Worm (Caenorhabditis elegans) whole organism, L3 larva: ENCODE measurements around the gene srsx-9.

Source experiments
- ZK546.5 ChIP-seq: sonication (generic microtip); optimal IDR thresholded peaks from 2 replicates; lab custom pipeline; 2017; ENCODE audit warnings: missing biosample characterization, missing genetic modification characterization
- ceh-16 ChIP-seq: sonication (generic microtip); optimal IDR thresholded peaks from 2 replicates; lab custom pipeline; 2017; ENCODE audit warnings: missing biosample characterization, missing genetic modification characterization
- daf-12 ChIP-seq: fragments of 150-350 bp; optimal IDR thresholded peaks from 2 replicates; lab custom pipeline; 2014; ENCODE audit warnings: missing biosample characterization, missing genetic modification reagents, missing genetic modification characterization
- egl-5 ChIP-seq: fragments of 150-350 bp; optimal IDR thresholded peaks from 2 replicates; lab custom pipeline; 2017; ENCODE audit warnings: missing biosample characterization, missing genetic modification reagents, missing genetic modification characterization, inconsistent platforms
- elt-1 ChIP-seq: fragments of 150-350 bp; optimal IDR thresholded peaks from 2 replicates; lab custom pipeline; 2014; ENCODE audit warnings: missing biosample characterization, missing genetic modification characterization
- elt-2 ChIP-seq: sonication (generic microtip); optimal IDR thresholded peaks from 2 replicates; lab custom pipeline; 2016; ENCODE audit warnings: missing genetic modification reagents, mild to moderate bottlenecking, missing genetic modification characterization, missing compliant biosample characterization
- elt-3 ChIP-seq, 3 experiments: fragments of 150-350 bp in 1 of 3; sonication (generic microtip) in 2 of 3; optimal IDR thresholded peaks; 2 replicates in 2 of 3; 4 replicates in 1 of 3; lab custom pipeline; 2014 to 2017; ENCODE audit warnings: missing biosample characterization in 3 of 3, missing genetic modification characterization in 3 of 3
- eor-1 ChIP-seq, 2 experiments: fragments of 150-350 bp; optimal IDR thresholded peaks; 2 replicates each; lab custom pipeline; 2014 to 2018; ENCODE audit warnings: missing biosample characterization in 2 of 2, missing genetic modification characterization in 2 of 2
- fkh-2 ChIP-seq: fragments of 150-350 bp; optimal IDR thresholded peaks from 2 replicates; lab custom pipeline; 2014; ENCODE audit warnings: missing biosample characterization, missing genetic modification reagents, missing genetic modification characterization
- fos-1 ChIP-seq: fragments of 150-350 bp; optimal IDR thresholded peaks from 2 replicates; lab custom pipeline; 2014; ENCODE audit warnings: missing biosample characterization, missing genetic modification characterization
- hmg-11 ChIP-seq: sonication (generic microtip); optimal IDR thresholded peaks from 2 replicates; lab custom pipeline; 2016; ENCODE audit warnings: missing genetic modification characterization, missing compliant biosample characterization
- jun-1 ChIP-seq: fragments of 150-350 bp; optimal IDR thresholded peaks from 2 replicates; lab custom pipeline; 2014; ENCODE audit warnings: missing biosample characterization, missing genetic modification reagents, missing genetic modification characterization
- lin-39 ChIP-seq: fragments of 150-350 bp; optimal IDR thresholded peaks from 2 replicates; lab custom pipeline; 2018; ENCODE audit warnings: missing biosample characterization, missing genetic modification reagents, missing genetic modification characterization
- lsy-12 ChIP-seq: sonication (generic microtip); optimal IDR thresholded peaks from 2 replicates; lab custom pipeline; 2016; ENCODE audit warnings: mild to moderate bottlenecking, missing genetic modification characterization, missing compliant biosample characterization
- mdl-1 ChIP-seq: fragments of 150-350 bp; optimal IDR thresholded peaks from 2 replicates; lab custom pipeline; 2014; ENCODE audit warnings: missing biosample characterization, missing genetic modification characterization
- mml-1 ChIP-seq: fragments of 150-350 bp; sonication (generic microtip); optimal IDR thresholded peaks from 3 replicates; lab custom pipeline; 2014; ENCODE audit warnings: missing biosample characterization, missing genetic modification characterization
- nhr-11 ChIP-seq: fragments of 150-350 bp; optimal IDR thresholded peaks from 2 replicates; lab custom pipeline; 2014; ENCODE audit warnings: missing biosample characterization, missing genetic modification characterization
- nhr-12 ChIP-seq: fragments of 150-350 bp; optimal IDR thresholded peaks from 2 replicates; lab custom pipeline; 2014; ENCODE audit warnings: missing biosample characterization, missing genetic modification characterization
- nhr-23 ChIP-seq: fragments of 150-350 bp; optimal IDR thresholded peaks from 2 replicates; lab custom pipeline; 2014; ENCODE audit warnings: missing biosample characterization, missing genetic modification reagents, missing genetic modification characterization
- nhr-237 ChIP-seq: fragments of 150-350 bp; optimal IDR thresholded peaks from 2 replicates; lab custom pipeline; 2014; ENCODE audit warnings: missing biosample characterization, missing genetic modification characterization
- nhr-25 ChIP-seq: sonication (generic microtip); optimal IDR thresholded peaks from 2 replicates; lab custom pipeline; 2017; ENCODE audit warnings: missing biosample characterization, missing genetic modification characterization
- nhr-28 ChIP-seq: fragments of 150-350 bp; optimal IDR thresholded peaks from 2 replicates; lab custom pipeline; 2014; ENCODE audit warnings: missing biosample characterization, missing genetic modification characterization
- nhr-43 ChIP-seq: sonication (generic microtip); optimal IDR thresholded peaks from 2 replicates; lab custom pipeline; 2016; ENCODE audit warnings: mild to moderate bottlenecking, missing genetic modification characterization, missing compliant biosample characterization; ENCODE audit not compliant: poor library complexity, severe bottlenecking
- nhr-67 ChIP-seq: fragments of 150-350 bp; optimal IDR thresholded peaks from 2 replicates; lab custom pipeline; 2014; ENCODE audit warnings: missing biosample characterization, missing genetic modification characterization
- pha-4 ChIP-seq: fragments of 150-350 bp; optimal IDR thresholded peaks from 2 replicates; lab custom pipeline; 2014; ENCODE audit warnings: missing biosample characterization, missing genetic modification reagents, missing genetic modification characterization
- pqm-1 ChIP-seq: fragments of 150-350 bp; optimal IDR thresholded peaks from 2 replicates; lab custom pipeline; 2017; ENCODE audit warnings: missing biosample characterization, missing genetic modification characterization, inconsistent platforms
- sea-2 ChIP-seq: fragments of 150-350 bp; sonication (generic microtip); optimal IDR thresholded peaks from 4 replicates; lab custom pipeline; 2014; ENCODE audit warnings: missing biosample characterization, missing genetic modification reagents, missing genetic modification characterization
- skn-1 ChIP-seq: fragments of 150-350 bp; optimal IDR thresholded peaks from 2 replicates; lab custom pipeline; 2014; ENCODE audit warnings: missing biosample characterization, missing genetic modification characterization
- snpc-4 ChIP-seq: fragments of 150-350 bp; optimal IDR thresholded peaks from 2 replicates; lab custom pipeline; 2014; ENCODE audit warnings: missing biosample characterization, missing genetic modification characterization
- tbx-2 ChIP-seq: sonication (generic microtip); optimal IDR thresholded peaks from 2 replicates; lab custom pipeline; 2016; ENCODE audit warnings: mild to moderate bottlenecking, missing genetic modification characterization, missing compliant biosample characterization
- unc-39 ChIP-seq: sonication (generic microtip); optimal IDR thresholded peaks from 4 replicates; lab custom pipeline; 2017; ENCODE audit warnings: missing biosample characterization, missing genetic modification characterization
- zag-1 ChIP-seq: fragments of 150-350 bp; optimal IDR thresholded peaks from 2 replicates; lab custom pipeline; 2014; ENCODE audit warnings: missing biosample characterization, missing genetic modification characterization
- ztf-11 ChIP-seq: fragments of 150-350 bp; optimal IDR thresholded peaks from 2 replicates; lab custom pipeline; 2014; ENCODE audit warnings: missing biosample characterization, missing genetic modification characterization

The srsx-9 gene

ce11 chrV:4937337-4937736 is 35.5 kb downstream of the srsx-9 start:
- no peak for TF ChIP-seq lin-39
- no peak for TF ChIP-seq nhr-11
- no peak for TF ChIP-seq nhr-67
- TF ChIP-seq elt-1 (tag; lab: Kevin White, UChicago) = no peak
- no peak for TF ChIP-seq fos-1 (tag; lab: Kevin White, UChicago)
- no peak for TF ChIP-seq hmg-11
- TF ChIP-seq zag-1 (tag; lab: Kevin White, UChicago) = no peak
- TF ChIP-seq eor-1 (tag; optimal IDR thresholded peaks at IDR 0.05; lab: Kevin White, UChicago) = no peak
- TF ChIP-seq unc-39 (tag; lab: Kevin White, UChicago) = no peak
- TF ChIP-seq ZK546.5 (tag; lab: Kevin White, UChicago) = no peak
- TF ChIP-seq elt-3 (tag; optimal IDR thresholded peaks at IDR 0.05; lab: Kevin White, UChicago) = no peak
- TF ChIP-seq nhr-43 = no peak
- TF ChIP-seq snpc-4 (tag; lab: Kevin White, UChicago) = no peak
- no peak for TF ChIP-seq skn-1 (tag; lab: Kevin White, UChicago)
- TF ChIP-seq jun-1 = no peak
- TF ChIP-seq ceh-16 = no peak

DNA sequence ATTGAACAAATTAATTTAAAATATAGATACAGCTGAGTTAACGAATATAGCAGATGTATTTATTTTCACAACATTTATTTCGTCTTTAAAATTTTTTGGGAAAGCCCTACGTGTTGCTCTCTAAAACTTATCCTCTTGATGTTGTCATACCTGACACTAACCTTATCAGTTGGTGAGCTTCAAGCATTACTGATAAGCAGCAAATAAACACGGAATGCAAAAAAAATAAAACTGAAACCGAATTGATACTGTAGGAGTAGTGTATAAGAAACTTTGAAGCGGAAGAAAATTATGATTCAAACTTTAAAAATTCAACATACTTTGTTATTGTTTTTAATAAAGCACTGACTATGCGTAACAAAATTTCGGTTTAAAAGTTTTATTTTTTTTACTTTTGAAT is 37.7 kb downstream of the srsx-9 start:
- TF ChIP-seq elt-2 (tag; lab: Kevin White, UChicago) = peak; percentile 37
- no peak for TF ChIP-seq hmg-11
- peak; percentile 51 for TF ChIP-seq pqm-1 (tag; lab: Kevin White, UChicago)
- TF ChIP-seq nhr-12 (tag; lab: Kevin White, UChicago) = no peak

DNA sequence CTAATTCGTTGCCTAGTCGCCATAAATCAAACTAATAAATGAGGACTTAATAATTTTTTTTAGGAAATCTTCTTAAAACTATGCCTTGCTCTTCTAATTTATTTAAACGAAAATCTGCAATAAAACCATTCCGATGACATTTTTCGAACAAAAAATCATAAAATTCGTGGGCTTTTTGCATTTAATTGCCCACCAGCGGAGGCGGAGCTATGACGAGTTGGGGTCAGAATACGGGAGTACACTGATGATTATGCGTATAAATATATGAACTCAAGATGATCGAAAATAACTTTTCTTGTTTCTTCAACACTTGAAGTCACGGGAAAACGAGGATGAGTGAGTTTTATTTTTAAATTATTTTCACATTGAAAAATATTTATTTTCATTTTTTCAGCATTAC is 38.4 kb downstream of the srsx-9 start, which contains the start of gene catp-2:
catp-2 (plus strand) TSS at position 301 of the 400 bp plus-strand sequence.
- TF ChIP-seq tbx-2 (tag; lab: Kevin White, UChicago) = no peak
- no peak for TF ChIP-seq nhr-25
- no peak for TF ChIP-seq elt-3 (tag; optimal IDR thresholded peaks at IDR 0.05; lab: Kevin White, UChicago)
- no peak for TF ChIP-seq jun-1
- TF ChIP-seq daf-12 (tag; lab: Kevin White, UChicago) = no peak
- no peak for TF ChIP-seq nhr-28 (tag; lab: Kevin White, UChicago)
- no peak for TF ChIP-seq pha-4 (tag; lab: Kevin White, UChicago)
- no peak for TF ChIP-seq hmg-11
- no peak for TF ChIP-seq lin-39
- TF ChIP-seq sea-2 = no peak
- TF ChIP-seq, all 47 proteins: peak for 0

ce11 chrV:4933268-4933667 is 39.6 kb downstream of the srsx-9 start:
- TF ChIP-seq snpc-4 (tag; lab: Kevin White, UChicago) = no peak
- TF ChIP-seq elt-2 (tag; lab: Kevin White, UChicago) = no peak
- no peak for TF ChIP-seq mdl-1 (tag; lab: Kevin White, UChicago)
- TF ChIP-seq unc-39 (tag; lab: Kevin White, UChicago) = no peak
- TF ChIP-seq nhr-23 = no peak
- no peak for TF ChIP-seq nhr-237
- no peak for TF ChIP-seq eor-1 (tag; optimal IDR thresholded peaks at IDR 0.05; lab: Kevin White, UChicago)
- TF ChIP-seq nhr-43 = no peak
- TF ChIP-seq fos-1 (tag; lab: Kevin White, UChicago) = no peak
- TF ChIP-seq ceh-16 = no peak
- TF ChIP-seq tbx-2 (tag; lab: Kevin White, UChicago) = no peak

DNA sequence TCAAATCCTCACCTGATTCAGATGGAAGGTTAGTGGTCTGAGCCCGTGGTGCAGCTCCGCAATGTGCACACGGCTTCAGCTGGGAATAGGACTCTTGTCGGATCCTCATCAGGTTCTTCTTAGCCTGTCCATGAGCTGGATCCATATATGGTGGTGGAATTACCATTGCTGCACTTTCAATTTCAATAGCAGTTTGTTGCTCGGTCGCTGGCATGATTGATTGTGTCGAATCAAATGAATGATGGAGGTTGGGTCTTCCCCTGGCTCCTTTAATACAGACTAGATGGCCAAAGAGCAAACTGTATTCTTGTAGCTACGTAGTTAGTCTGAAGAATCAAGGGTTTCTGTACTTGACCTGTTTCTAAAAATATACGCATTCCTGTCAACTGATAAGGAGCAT is 40.0 kb downstream of the srsx-9 start, which contains the start of gene C02E7.10:
C02E7.10 (minus strand) TSS at position 232 of the 400 bp plus-strand sequence.
- TF ChIP-seq egl-5 (tag; lab: Kevin White, UChicago) (no peak), skn-1 (tag; lab: Kevin White, UChicago) (no peak), nhr-237 (no peak), mml-1 (no peak), elt-2 (tag; lab: Kevin White, UChicago) (no peak), pqm-1 (tag; lab: Kevin White, UChicago) (no peak), lsy-12 (tag; lab: Kevin White, UChicago) (no peak), fkh-2 (tag; lab: Kevin White, UChicago) (no peak), elt-3 (tag; optimal IDR thresholded peaks at IDR 0.05; lab: Kevin White, UChicago) (no peak), mdl-1 (tag; lab: Kevin White, UChicago) (no peak), daf-12 (tag; lab: Kevin White, UChicago) (no peak), nhr-23 (no peak), jun-1 (no peak), ztf-11 (tag; lab: Kevin White, UChicago) (no peak)
- TF ChIP-seq, all 47 proteins: peak for 0
